Worm (Caenorhabditis elegans): Measurements from ENCODE around the gene R09F10.5.

DNA sequence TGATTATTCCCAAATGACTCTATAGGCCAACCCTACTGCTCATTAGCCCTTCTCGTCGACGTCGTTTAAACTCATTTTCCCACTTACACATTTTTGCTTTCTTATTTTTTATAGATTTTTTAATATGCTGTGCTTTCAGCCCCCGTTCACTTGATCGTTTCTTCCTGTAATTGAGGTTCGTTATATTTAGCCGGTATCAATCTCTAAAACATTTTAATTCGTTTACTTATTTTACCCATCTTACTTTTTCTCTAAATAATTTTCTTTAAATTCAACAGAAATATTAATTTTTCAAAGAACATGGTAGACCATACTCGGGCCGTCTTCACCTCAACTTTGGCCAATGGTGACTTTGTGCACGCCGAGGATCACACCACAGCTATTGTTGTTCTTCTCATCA lies 34.2 kb upstream of the R09F10.5 start, which contains the start of gene F55E10.1:
- no peak for TF ChIP-seq dao-5 (tag; optimal IDR thresholded peaks at IDR 0.05)
- TF ChIP-seq W03F9.2 (tag; optimal IDR thresholded peaks at IDR 0.05), result no peak
- no peak for TF ChIP-seq him-1 (tag; optimal IDR thresholded peaks at IDR 0.05)

Data from whole organism, L4/young adult.